Fruit fly (Drosophila melanogaster) whole organism, prepupa: Measurements from ENCODE around the gene oc.

Source experiments
- CG10631 ChIP-seq: fragments of 200-800 bp; sonication (Bioruptor generic); optimal IDR thresholded peaks from 2 replicates; lab custom pipeline; 2016; ENCODE audit warnings: missing biosample characterization, missing genetic modification characterization
- CG10669 ChIP-seq: fragments of 200-800 bp; sonication (Bioruptor generic); optimal IDR thresholded peaks from 3 replicates; lab custom pipeline; 2018; ENCODE audit warnings: missing biosample characterization, mild to moderate bottlenecking, missing genetic modification characterization, moderate library complexity
- CG11902 ChIP-seq: fragments of 200-800 bp; sonication (Bioruptor generic); optimal IDR thresholded peaks from 3 replicates; lab custom pipeline; 2016; ENCODE audit warnings: missing biosample characterization, missing genetic modification characterization
- CG1621 ChIP-seq: fragments of 200-800 bp; sonication (Bioruptor generic); optimal IDR thresholded peaks from 3 replicates; lab custom pipeline; 2018; ENCODE audit warnings: missing biosample characterization, mild to moderate bottlenecking, missing genetic modification characterization
- CG3032 ChIP-seq: fragments of 200-800 bp; optimal IDR thresholded peaks from 2 replicates; lab custom pipeline; 2019; ENCODE audit warnings: missing biosample characterization, mild to moderate bottlenecking, missing genetic modification characterization, moderate library complexity
- CG34406 ChIP-seq: fragments of 200-800 bp; sonication (Bioruptor generic); optimal IDR thresholded peaks from 3 replicates; lab custom pipeline; 2016; ENCODE audit warnings: missing biosample characterization, missing genetic modification characterization
- CG3919 ChIP-seq: fragments of 200-800 bp; sonication (Bioruptor generic); optimal IDR thresholded peaks from 3 replicates; lab custom pipeline; 2016; ENCODE audit warnings: missing biosample characterization, missing genetic modification characterization
- CG4318 ChIP-seq: fragments of 200-800 bp; sonication (Bioruptor generic); optimal IDR thresholded peaks from 3 replicates; lab custom pipeline; 2017; ENCODE audit warnings: missing biosample characterization, mild to moderate bottlenecking, missing genetic modification characterization
- CG6276 ChIP-seq: fragments of 200-800 bp; sonication (Bioruptor generic); optimal IDR thresholded peaks from 2 replicates; lab custom pipeline; 2017; ENCODE audit warnings: missing biosample characterization, mild to moderate bottlenecking, missing genetic modification characterization
- CG6808 ChIP-seq: fragments of 200-800 bp; sonication (Bioruptor generic); optimal IDR thresholded peaks from 3 replicates; lab custom pipeline; 2017; ENCODE audit warnings: missing biosample characterization, missing genetic modification characterization, mild to moderate bottlenecking, moderate library complexity, missing genetic modification reagents
- CG6854 ChIP-seq: fragments of 200-800 bp; sonication (Bioruptor generic); optimal IDR thresholded peaks from 2 replicates; lab custom pipeline; 2017; ENCODE audit warnings: missing biosample characterization, mild to moderate bottlenecking, missing genetic modification characterization
- CG8119 ChIP-seq: fragments of 200-800 bp; sonication (Bioruptor generic); IDR thresholded peaks from 3 replicates; pipeline ENCODE4 v1.3.6; 2022; ENCODE audit warnings: missing biosample characterization, missing genetic modification characterization
- Eip75B ChIP-seq: fragments of 200-800 bp; sonication (Bioruptor generic); optimal IDR thresholded peaks from 3 replicates; lab custom pipeline; 2016; ENCODE audit warnings: missing biosample characterization, missing genetic modification characterization
- Eip78C ChIP-seq: fragments of 200-800 bp; sonication (Bioruptor generic); peaks from one replicate; lab custom pipeline; 2016; ENCODE audit warnings: missing biosample characterization, missing genetic modification characterization
- Eip93F ChIP-seq: fragments of 200-800 bp; sonication (Bioruptor generic); optimal IDR thresholded peaks from 2 replicates; lab custom pipeline; 2016; ENCODE audit warnings: missing biosample characterization, mild to moderate bottlenecking, missing genetic modification characterization
- Ets96B ChIP-seq: fragments of 200-800 bp; optimal IDR thresholded peaks from 2 replicates; lab custom pipeline; 2019; ENCODE audit warnings: missing biosample characterization, mild to moderate bottlenecking, missing genetic modification characterization, moderate library complexity
- Hr38 ChIP-seq: sonication (Bioruptor generic); optimal IDR thresholded peaks from 2 replicates; lab custom pipeline; 2016; ENCODE audit warnings: missing biosample characterization, missing genetic modification characterization
- Hr39 ChIP-seq: fragments of 200-800 bp; sonication (Bioruptor generic); optimal IDR thresholded peaks from 2 replicates; lab custom pipeline; 2016; ENCODE audit warnings: missing biosample characterization, missing genetic modification characterization
- Lpt ChIP-seq: fragments of 200-800 bp; sonication (Bioruptor generic); optimal IDR thresholded peaks from 3 replicates; lab custom pipeline; 2016; ENCODE audit warnings: missing biosample characterization, missing genetic modification characterization
- Met ChIP-seq: fragments of 200-800 bp; sonication (Bioruptor generic); optimal IDR thresholded peaks from 3 replicates; lab custom pipeline; 2016; ENCODE audit warnings: missing biosample characterization, missing genetic modification characterization
- Smox ChIP-seq: fragments of 200-800 bp; sonication (Bioruptor generic); optimal IDR thresholded peaks from 3 replicates; lab custom pipeline; 2016; ENCODE audit warnings: missing biosample characterization, missing genetic modification characterization
- Sox102F ChIP-seq: fragments of 200-800 bp; sonication (Bioruptor generic); optimal IDR thresholded peaks from 2 replicates; lab custom pipeline; 2016; ENCODE audit warnings: missing biosample characterization, mild to moderate bottlenecking, missing genetic modification characterization
- Sox14 ChIP-seq: fragments of 200-800 bp; sonication (Bioruptor generic); optimal IDR thresholded peaks from 3 replicates; lab custom pipeline; 2016; ENCODE audit warnings: missing biosample characterization, missing genetic modification characterization
- achi ChIP-seq: fragments of 200-800 bp; sonication (Bioruptor generic); optimal IDR thresholded peaks from 3 replicates; lab custom pipeline; 2016; ENCODE audit warnings: missing biosample characterization, missing genetic modification characterization
- dsx ChIP-seq: fragments of 200-800 bp; optimal IDR thresholded peaks from 3 replicates; lab custom pipeline; 2019; ENCODE audit warnings: missing biosample characterization, mild to moderate bottlenecking, missing genetic modification characterization, moderate library complexity; ENCODE audit not compliant: poor library complexity, severe bottlenecking
- eg ChIP-seq: fragments of 200-800 bp; sonication (Bioruptor generic); IDR thresholded peaks from 3 replicates; pipeline ENCODE4 v1.3.6; 2022; ENCODE audit warnings: missing biosample characterization, missing genetic modification characterization
- fd59A ChIP-seq: fragments of 200-800 bp; sonication (Bioruptor generic); optimal IDR thresholded peaks from 2 replicates; lab custom pipeline; 2017; ENCODE audit warnings: missing biosample characterization, mild to moderate bottlenecking, missing genetic modification characterization, missing genetic modification reagents
- fd85E ChIP-seq: fragments of 200-800 bp; sonication (Bioruptor generic); optimal IDR thresholded peaks from 3 replicates; lab custom pipeline; 2016; ENCODE audit warnings: missing biosample characterization, missing genetic modification characterization
- fkh ChIP-seq: fragments of 200-800 bp; sonication (Bioruptor generic); optimal IDR thresholded peaks from 3 replicates; lab custom pipeline; 2017; ENCODE audit warnings: missing biosample characterization, mild to moderate bottlenecking, missing genetic modification characterization, moderate library complexity
- lz ChIP-seq: fragments of 200-800 bp; sonication (Bioruptor generic); optimal IDR thresholded peaks from 3 replicates; lab custom pipeline; 2016; ENCODE audit warnings: missing biosample characterization, missing genetic modification characterization
- pdm3 ChIP-seq: fragments of 200-800 bp; sonication (Bioruptor generic); optimal IDR thresholded peaks from 3 replicates; lab custom pipeline; 2016; ENCODE audit warnings: missing biosample characterization, missing genetic modification characterization
- ss ChIP-seq, 2 experiments: fragments of 200-800 bp; sonication (Bioruptor generic); optimal IDR thresholded peaks; 2 replicates in 1 of 2; 3 replicates in 1 of 2; lab custom pipeline; 2017 to 2018; ENCODE audit warnings: mild to moderate bottlenecking in 2 of 2, missing biosample characterization in 2 of 2, missing genetic modification characterization in 2 of 2, moderate library complexity in 1 of 2
- svp ChIP-seq: fragments of 200-800 bp; sonication (Bioruptor generic); peaks from one replicate; lab custom pipeline; 2016; ENCODE audit warnings: missing biosample characterization, missing genetic modification characterization
- topi ChIP-seq: fragments of 200-800 bp; sonication (Bioruptor generic); optimal IDR thresholded peaks from 3 replicates; lab custom pipeline; 2016; ENCODE audit warnings: missing biosample characterization, missing genetic modification characterization

Gene oc

DNA sequence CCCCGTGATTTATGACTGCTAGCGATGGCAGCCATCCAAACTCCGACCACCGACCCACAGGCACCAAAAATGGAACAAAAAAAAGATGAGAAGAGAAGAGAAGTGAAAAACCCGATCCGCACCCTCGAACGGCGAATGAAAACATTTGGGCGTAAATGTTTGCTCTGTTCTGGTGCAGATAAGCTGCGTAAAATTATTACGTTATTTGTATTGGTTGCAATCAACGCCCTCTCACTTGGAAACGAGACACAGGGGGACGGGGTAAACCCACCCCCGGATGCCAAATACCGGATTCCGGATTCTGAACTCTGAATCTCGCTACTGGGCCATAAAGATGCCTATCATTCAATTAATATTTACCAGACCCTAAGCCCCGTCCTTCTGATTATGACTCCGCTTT, 13.5 kb downstream of the oc start:
- TF ChIP-seq Lpt (GFP tag; lab: Kevin White, UChicago): no peak
- TF ChIP-seq Met (GFP tag; lab: Kevin White, UChicago): no peak

dm6 chrX:8636114-8636929, 14.2 kb downstream of the oc start:
- no peak for TF ChIP-seq fd59A (GFP tag; lab: Kevin White, UChicago)
- peak; percentile 3 for TF ChIP-seq Eip78C
- TF ChIP-seq fkh (GFP tag; lab: Kevin White, UChicago): no peak

DNA sequence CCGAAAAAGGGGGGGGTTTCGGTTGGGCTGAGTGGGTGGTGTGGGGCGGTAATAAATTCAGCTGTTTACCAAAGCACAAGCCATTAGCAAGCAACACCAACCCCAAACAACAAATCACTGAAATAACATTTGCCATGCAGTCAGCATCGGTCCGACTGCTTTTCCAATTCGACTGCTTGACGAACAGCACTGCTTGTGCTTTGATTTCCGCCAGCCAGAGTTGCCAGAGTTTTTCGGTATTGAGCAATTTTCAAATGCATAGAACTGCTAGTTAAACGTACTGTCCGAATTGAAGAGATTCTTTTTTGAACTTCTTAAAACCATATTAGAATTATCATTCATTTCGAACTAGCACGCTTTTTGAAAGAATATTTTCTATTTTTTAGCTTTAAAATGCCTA, 15.7 kb downstream of the oc start:
- no peak for TF ChIP-seq Lpt (GFP tag; lab: Kevin White, UChicago)
- TF ChIP-seq eg: no peak
- TF ChIP-seq pdm3 (GFP tag; lab: Kevin White, UChicago): no peak

- peak; percentile 15 for TF ChIP-seq fkh (GFP tag; lab: Kevin White, UChicago)
- TF ChIP-seq Met (GFP tag; lab: Kevin White, UChicago): peak; percentile 13
- no peak for TF ChIP-seq CG4318 (GFP tag; lab: Kevin White, UChicago)
- no peak for TF ChIP-seq achi (GFP tag; lab: Kevin White, UChicago)
- no peak for TF ChIP-seq Smox (GFP tag; lab: Kevin White, UChicago)
- no peak for TF ChIP-seq CG6854 (GFP tag; lab: Kevin White, UChicago)
- peak; percentile 55 for TF ChIP-seq svp (GFP tag; lab: Kevin White, UChicago)
- no peak for TF ChIP-seq lz
- no peak for TF ChIP-seq CG3032 (tag; lab: Kevin White, UChicago)
- peak; percentile 1 for TF ChIP-seq topi
- no peak for TF ChIP-seq CG34406 (GFP tag; lab: Kevin White, UChicago)
- no peak for TF ChIP-seq CG11902
- peak; percentile 68 for TF ChIP-seq Eip78C
- TF ChIP-seq Ets96B (tag; lab: Kevin White, UChicago): no peak
- no peak for TF ChIP-seq CG10669 (GFP tag; lab: Kevin White, UChicago)
- TF ChIP-seq CG6276 (GFP tag; lab: Kevin White, UChicago): no peak
Observed at dm6 chrX:8627171-8627570, 23.3 kb downstream of the oc start.

DNA sequence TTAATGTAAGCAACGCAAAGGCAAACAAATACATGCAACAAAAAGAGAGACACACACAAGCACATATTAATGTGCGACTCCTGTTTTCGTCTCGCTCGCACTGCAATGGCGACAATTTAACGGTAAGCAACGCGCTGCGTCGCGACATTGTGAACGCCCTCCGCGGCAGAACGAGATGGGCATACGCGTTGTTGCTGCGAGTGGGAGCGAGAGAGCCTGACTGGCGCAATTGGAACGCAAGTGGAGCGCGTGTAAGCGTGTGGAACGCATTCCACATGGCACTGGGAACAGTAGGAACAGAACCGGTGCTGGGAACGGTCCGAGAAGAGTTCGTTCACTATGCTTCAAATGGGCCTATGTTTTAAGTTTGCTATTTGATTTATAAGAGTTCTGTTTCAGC, 25.6 kb downstream of the oc start:
- TF ChIP-seq ss (GFP tag; optimal IDR thresholded peaks at IDR 0.05; lab: Kevin White, UChicago): peak in 1 of 2 experiments; percentile 19
- peak; percentile 12 for TF ChIP-seq Sox14 (GFP tag; lab: Kevin White, UChicago)
- TF ChIP-seq CG6854 (GFP tag; lab: Kevin White, UChicago): no peak
- TF ChIP-seq svp (GFP tag; lab: Kevin White, UChicago): no peak
- TF ChIP-seq fkh (GFP tag; lab: Kevin White, UChicago): peak; percentile 87
- peak; percentile 3 for TF ChIP-seq CG3919
- no peak for TF ChIP-seq Hr38 (GFP tag; lab: Kevin White, UChicago)
- TF ChIP-seq dsx (GFP tag; lab: Kevin White, UChicago): peak; percentile 55
- no peak for TF ChIP-seq topi
- 0 out of 3 replicates have a peak, but pooled peaks have one; percentile 17 for TF ChIP-seq CG8119 (GFP tag; lab: Robert Waterston, UW)

DNA sequence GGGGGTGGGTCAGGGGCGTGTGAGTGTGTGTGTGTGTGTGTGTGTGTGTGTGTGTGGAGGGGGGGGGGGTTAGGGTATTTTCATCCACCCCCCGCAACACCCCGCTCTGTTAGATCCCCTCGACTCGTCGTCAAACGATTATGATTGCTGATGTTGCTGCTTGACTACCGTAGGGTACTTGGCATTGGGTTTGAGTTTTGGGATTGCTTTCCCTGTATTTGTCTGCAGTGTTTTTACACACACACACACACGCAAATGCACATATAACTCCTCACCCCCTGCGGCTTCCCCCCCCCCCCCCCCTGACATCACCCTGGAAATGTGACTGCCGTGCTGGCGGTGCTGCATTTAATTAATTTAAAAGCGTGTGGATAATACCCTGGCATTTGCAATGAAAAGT, 28.1 kb downstream of the oc start:
- no peak for TF ChIP-seq Hr39 (GFP tag; lab: Kevin White, UChicago)
- TF ChIP-seq CG10631 (GFP tag; lab: Kevin White, UChicago): no peak
- no peak for TF ChIP-seq CG1621 (tag; lab: Kevin White, UChicago)
- TF ChIP-seq Eip93F: no peak
- no peak for TF ChIP-seq CG6808 (GFP tag; lab: Kevin White, UChicago)
- TF ChIP-seq ss (GFP tag; optimal IDR thresholded peaks at IDR 0.05; lab: Kevin White, UChicago): no peak
- no peak for TF ChIP-seq Eip75B
- TF ChIP-seq fd85E: no peak
- TF ChIP-seq Sox102F (GFP tag; lab: Kevin White, UChicago): no peak
- TF ChIP-seq fkh (GFP tag; lab: Kevin White, UChicago): no peak
